Worm (Caenorhabditis elegans) whole organism, late embryonic: ENCODE data around the gene ZK355.3.

Experiments
- C38D4.7 ChIP-seq: fragments of 200-800 bp; sonication (Bioruptor generic); optimal IDR thresholded peaks from 2 replicates; lab custom pipeline; 2018; ENCODE audit warnings: mild to moderate bottlenecking, missing genetic modification characterization, moderate library complexity, missing compliant biosample characterization
- K02D7.2 ChIP-seq: sonication (generic microtip); optimal IDR thresholded peaks from 2 replicates; lab custom pipeline; 2017; ENCODE audit warnings: mild to moderate bottlenecking, missing genetic modification characterization, missing compliant biosample characterization
- ahr-1 ChIP-seq: sonication (generic microtip); optimal IDR thresholded peaks from 2 replicates; lab custom pipeline; 2016; ENCODE audit warnings: missing genetic modification characterization, missing compliant biosample characterization
- ceh-18 ChIP-seq: sonication (generic microtip); optimal IDR thresholded peaks from 2 replicates; lab custom pipeline; 2016; ENCODE audit warnings: missing genetic modification characterization, missing compliant biosample characterization
- ceh-2 ChIP-seq: sonication (generic microtip); optimal IDR thresholded peaks from 2 replicates; lab custom pipeline; 2016; ENCODE audit warnings: missing genotype, missing genetic modification characterization, missing compliant biosample characterization
- ceh-31 ChIP-seq: sonication (generic microtip); optimal IDR thresholded peaks from 2 replicates; lab custom pipeline; 2016; ENCODE audit warnings: missing genetic modification characterization, missing compliant biosample characterization
- ceh-45 ChIP-seq: fragments of 200-800 bp; sonication (Bioruptor generic); IDR thresholded peaks from 2 replicates; pipeline ENCODE4 v1.3.6; 2022; ENCODE audit warnings: missing genetic modification reagents, missing genetic modification characterization, missing compliant biosample characterization
- ceh-48 ChIP-seq: sonication (generic microtip); optimal IDR thresholded peaks from 2 replicates; lab custom pipeline; 2016; ENCODE audit warnings: missing genetic modification characterization, inconsistent platforms, missing compliant biosample characterization
- elt-4 ChIP-seq: sonication (generic microtip); optimal IDR thresholded peaks from 2 replicates; lab custom pipeline; 2016; ENCODE audit warnings: missing genetic modification characterization, missing compliant biosample characterization
- eyg-1 ChIP-seq: sonication (generic microtip); optimal IDR thresholded peaks from 2 replicates; lab custom pipeline; 2016; ENCODE audit warnings: missing genotype, missing genetic modification characterization, missing compliant biosample characterization
- fkh-10 ChIP-seq: fragments of 150-350 bp; optimal IDR thresholded peaks from 2 replicates; lab custom pipeline; 2014; ENCODE audit warnings: missing biosample characterization, missing genetic modification reagents, missing genetic modification characterization
- fkh-6 ChIP-seq: sonication (generic microtip); optimal IDR thresholded peaks from 2 replicates; lab custom pipeline; 2016; ENCODE audit warnings: missing genetic modification characterization, missing compliant biosample characterization
- hlh-13 ChIP-seq: fragments of 200-800 bp; sonication (Bioruptor generic); optimal IDR thresholded peaks from 2 replicates; lab custom pipeline; 2018; ENCODE audit warnings: mild to moderate bottlenecking, missing genetic modification characterization, missing compliant biosample characterization
- hlh-30 ChIP-seq: sonication (generic microtip); optimal IDR thresholded peaks from 2 replicates; lab custom pipeline; 2017; ENCODE audit warnings: antibody characterized with exemption, missing genetic modification characterization, missing compliant biosample characterization; ENCODE audit not compliant: insufficient read depth
- hlh-6 ChIP-seq: sonication (generic microtip); optimal IDR thresholded peaks from 2 replicates; lab custom pipeline; 2016; ENCODE audit warnings: missing genotype, missing genetic modification characterization, missing compliant biosample characterization
- hlh-8 ChIP-seq: sonication (generic microtip); optimal IDR thresholded peaks from 2 replicates; lab custom pipeline; 2016; ENCODE audit warnings: missing genotype, missing genetic modification characterization, missing compliant biosample characterization
- lim-6 ChIP-seq: sonication (generic microtip); optimal IDR thresholded peaks from 2 replicates; lab custom pipeline; 2016; ENCODE audit warnings: missing genetic modification characterization, missing compliant biosample characterization
- lin-11 ChIP-seq: fragments of 200-800 bp; sonication (Bioruptor generic); optimal IDR thresholded peaks from 2 replicates; lab custom pipeline; 2018; ENCODE audit warnings: mild to moderate bottlenecking, missing genetic modification characterization, missing compliant biosample characterization
- madf-2 ChIP-seq: sonication (generic microtip); optimal IDR thresholded peaks from 2 replicates; lab custom pipeline; 2017; ENCODE audit warnings: missing genetic modification characterization, missing compliant biosample characterization
- nfya-1 ChIP-seq: sonication (generic microtip); optimal IDR thresholded peaks from 2 replicates; lab custom pipeline; 2017; ENCODE audit warnings: missing genetic modification characterization, mild to moderate bottlenecking, missing compliant biosample characterization, antibody characterized with exemption, moderate library complexity
- nhr-11 ChIP-seq: fragments of 150-350 bp; optimal IDR thresholded peaks from 2 replicates; lab custom pipeline; 2014; ENCODE audit warnings: missing biosample characterization, missing genetic modification characterization
- npax-4 ChIP-seq: sonication (generic microtip); optimal IDR thresholded peaks from 2 replicates; lab custom pipeline; 2016; ENCODE audit warnings: missing genetic modification characterization, missing compliant biosample characterization
- odd-2 ChIP-seq: sonication (generic microtip); optimal IDR thresholded peaks from 2 replicates; lab custom pipeline; 2017; ENCODE audit warnings: antibody characterized with exemption, mild to moderate bottlenecking, missing genetic modification characterization, missing compliant biosample characterization
- pag-3 ChIP-seq: sonication (generic microtip); optimal IDR thresholded peaks from 2 replicates; lab custom pipeline; 2016; ENCODE audit warnings: missing compliant biosample characterization, missing genetic modification characterization, borderline replicate concordance
- pat-9 ChIP-seq: fragments of 200-800 bp; sonication (Bioruptor generic); optimal IDR thresholded peaks from 2 replicates; lab custom pipeline; 2018; ENCODE audit warnings: mild to moderate bottlenecking, missing genetic modification characterization, moderate library complexity, missing compliant biosample characterization
- pha-2 ChIP-seq: sonication (generic microtip); optimal IDR thresholded peaks from 2 replicates; lab custom pipeline; 2017; ENCODE audit warnings: mild to moderate bottlenecking, missing genetic modification characterization, missing compliant biosample characterization
- pha-4 ChIP-seq: fragments of 150-350 bp; optimal IDR thresholded peaks from 2 replicates; lab custom pipeline; 2018; ENCODE audit warnings: missing biosample characterization, missing genetic modification reagents, missing genetic modification characterization
- pqm-1 ChIP-seq: sonication (generic microtip); optimal IDR thresholded peaks from 2 replicates; lab custom pipeline; 2016; ENCODE audit warnings: missing genetic modification characterization, missing compliant biosample characterization
- pros-1 ChIP-seq: fragments of 150-350 bp; optimal IDR thresholded peaks from 2 replicates; lab custom pipeline; 2014; ENCODE audit warnings: missing biosample characterization, missing genetic modification reagents, missing genetic modification characterization
- syd-9 ChIP-seq: sonication (generic microtip); optimal IDR thresholded peaks from 2 replicates; lab custom pipeline; 2016; ENCODE audit warnings: mild to moderate bottlenecking, missing genetic modification characterization, moderate library complexity, missing compliant biosample characterization
- tbx-7 ChIP-seq: sonication (generic microtip); optimal IDR thresholded peaks from 2 replicates; lab custom pipeline; 2016; ENCODE audit warnings: missing genotype, missing genetic modification characterization, missing compliant biosample characterization
- ttx-3 ChIP-seq: sonication (generic microtip); optimal IDR thresholded peaks from 2 replicates; lab custom pipeline; 2016; ENCODE audit warnings: missing genetic modification reagents, missing genetic modification characterization, missing compliant biosample characterization
- unc-42 ChIP-seq: sonication (generic microtip); optimal IDR thresholded peaks from 2 replicates; lab custom pipeline; 2016; ENCODE audit warnings: missing genotype, missing genetic modification characterization, missing compliant biosample characterization
- unc-86 ChIP-seq: sonication (generic microtip); optimal IDR thresholded peaks from 2 replicates; lab custom pipeline; 2016; ENCODE audit warnings: missing genetic modification characterization, missing compliant biosample characterization
- zip-5 ChIP-seq: sonication (generic microtip); optimal IDR thresholded peaks from 2 replicates; lab custom pipeline; 2016; ENCODE audit warnings: missing genetic modification characterization, missing compliant biosample characterization
- ztf-16 ChIP-seq: sonication (generic microtip); optimal IDR thresholded peaks from 2 replicates; lab custom pipeline; 2017; ENCODE audit warnings: missing genetic modification characterization, missing compliant biosample characterization

ZK355.3 gene

ce11 chrII:2958308-2958707 lies 30.9 kb upstream of the ZK355.3 start, which contains the start of gene srw-60:
Gene srw-60 (plus strand): TSS chrII:2958608.
- no peak for TF ChIP-seq nfya-1
- no peak for TF ChIP-seq ceh-31 (tag; lab: Kevin White, UChicago)
- TF ChIP-seq hlh-30 (tag; lab: Kevin White, UChicago) = no peak
- no peak for TF ChIP-seq fkh-6 (tag; lab: Kevin White, UChicago)
- TF ChIP-seq unc-42 (tag; lab: Kevin White, UChicago) = no peak
- no peak for TF ChIP-seq hlh-8 (tag; lab: Kevin White, UChicago)
- no peak for TF ChIP-seq pat-9 (tag; lab: Kevin White, UChicago)
- TF ChIP-seq C38D4.7 = no peak
- no peak for TF ChIP-seq ztf-16 (tag; lab: Kevin White, UChicago)
- TF ChIP-seq K02D7.2 (tag; lab: Kevin White, UChicago) = no peak
- no peak for TF ChIP-seq lim-6
- no peak for TF ChIP-seq pros-1 (tag; lab: Kevin White, UChicago)
- TF ChIP-seq npax-4 (tag; lab: Kevin White, UChicago) = no peak
- TF ChIP-seq ceh-48 = no peak
- TF ChIP-seq lin-11 (tag; lab: Kevin White, UChicago) = no peak
- no peak for TF ChIP-seq hlh-13 (GFP tag; lab: Kevin White, UChicago)
- TF ChIP-seq madf-2 (tag; lab: Kevin White, UChicago) = no peak
- no peak for TF ChIP-seq ceh-2 (tag; lab: Kevin White, UChicago)
- no peak for TF ChIP-seq pha-4 (tag; lab: Kevin White, UChicago)

- TF ChIP-seq tbx-7 (no peak), C38D4.7 (no peak), ceh-18 (no peak), unc-86 (tag; lab: Kevin White, UChicago) (no peak), elt-4 (tag; lab: Kevin White, UChicago) (no peak), hlh-13 (GFP tag; lab: Kevin White, UChicago) (no peak), pag-3 (tag; lab: Kevin White, UChicago) (no peak), pros-1 (tag; lab: Kevin White, UChicago) (no peak), ahr-1 (tag; lab: Kevin White, UChicago) (no peak), fkh-10 (GFP tag; lab: Kevin White, UChicago) (no peak), npax-4 (tag; lab: Kevin White, UChicago) (no peak), pat-9 (tag; lab: Kevin White, UChicago) (no peak), hlh-8 (tag; lab: Kevin White, UChicago) (no peak), ceh-2 (tag; lab: Kevin White, UChicago) (no peak), odd-2 (tag; lab: Kevin White, UChicago) (no peak), ttx-3 (no peak), syd-9 (tag; lab: Kevin White, UChicago) (no peak), pha-2 (tag; lab: Kevin White, UChicago) (no peak), hlh-6 (no peak)
Observed at ce11 chrII:2955656-2956115, 28.3 kb upstream of the ZK355.3 start, which contains the start of gene irld-48. Gene irld-48 (plus strand): TSS chrII:2956065.

ce11 chrII:2952629-2953028 lies 25.2 kb upstream of the ZK355.3 start, which contains the start of gene irld-51:
Gene irld-51 (minus strand): TSS chrII:2952729.
- no peak for TF ChIP-seq ztf-16 (tag; lab: Kevin White, UChicago)

- TF ChIP-seq odd-2 (tag; lab: Kevin White, UChicago) = no peak
- no peak for TF ChIP-seq ahr-1 (tag; lab: Kevin White, UChicago)
- TF ChIP-seq ttx-3 = no peak
- no peak for TF ChIP-seq ceh-45
- no peak for TF ChIP-seq pqm-1 (tag; lab: Kevin White, UChicago)
- no peak for TF ChIP-seq eyg-1 (tag; lab: Kevin White, UChicago)
- TF ChIP-seq unc-86 (tag; lab: Kevin White, UChicago) = no peak
- no peak for TF ChIP-seq zip-5 (tag; lab: Kevin White, UChicago)
- no peak for TF ChIP-seq nhr-11
Observed at ce11 chrII:2948614-2949013, 21.2 kb upstream of the ZK355.3 start.
